Worm (Caenorhabditis elegans): ENCODE data around the gene clec-80.

- TF ChIP-seq dao-5 (tag; optimal IDR thresholded peaks at IDR 0.05) (no peak), him-1 (tag; optimal IDR thresholded peaks at IDR 0.05) (no peak), W03F9.2 (tag; optimal IDR thresholded peaks at IDR 0.05) (no peak)
Observed at ce11 chrIV:2843882-2844281, 20.3 kb downstream of the clec-80 start, which contains the start of gene Y54G2A.15.

Data from whole organism, L4/young adult.